Worm (Caenorhabditis elegans) whole organism, L4/young adult: ENCODE results near the gene str-86.

Source experiments
- W03F9.2 ChIP-seq: fragments of 150-350 bp; optimal IDR thresholded peaks from 2 replicates; lab custom pipeline; 2014; ENCODE audit warnings: missing biosample characterization, missing genetic modification characterization
- dao-5 ChIP-seq: sonication (generic microtip); optimal IDR thresholded peaks from 2 replicates; lab custom pipeline; 2016; ENCODE audit warnings: missing genotype, missing genetic modification characterization, moderate library complexity, missing compliant biosample characterization
- him-1 ChIP-seq: sonication (generic microtip); optimal IDR thresholded peaks from 2 replicates; lab custom pipeline; 2016; ENCODE audit warnings: missing genotype, missing genetic modification reagents, missing genetic modification characterization, missing compliant biosample characterization

str-86 gene

ce11 chrV:8937476-8938249 is 45.8 kb downstream of the str-86 start:
- TF ChIP-seq dao-5 (tag; lab: Kevin White, UChicago) (no peak), him-1 (tag; lab: Kevin White, UChicago) (no peak)

ce11 chrV:8936791-8937475 is 46.6 kb downstream of the str-86 start:
- TF ChIP-seq dao-5 (tag; lab: Kevin White, UChicago) (no peak), W03F9.2 (tag; lab: Kevin White, UChicago) (no peak), him-1 (tag; lab: Kevin White, UChicago) (no peak)

DNA sequence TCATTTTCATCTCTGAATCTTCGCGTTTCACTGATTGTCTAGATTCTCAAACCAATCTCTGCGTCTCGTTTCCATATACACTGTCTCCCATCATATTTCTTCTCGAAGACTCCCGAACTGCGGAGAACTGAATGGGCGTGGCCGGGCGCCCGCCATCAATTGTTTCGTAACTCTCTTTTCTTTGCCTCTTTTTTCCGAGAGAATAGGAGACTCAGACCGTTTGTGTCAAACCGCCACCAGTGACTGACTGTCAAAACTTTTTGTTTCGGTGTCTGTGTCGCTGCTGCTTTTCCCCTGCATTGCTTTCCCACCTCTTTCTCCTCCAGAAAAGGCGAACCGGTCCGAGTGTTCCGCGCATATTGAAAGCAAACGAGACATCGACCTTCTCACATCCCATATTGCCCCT is 47.3 kb downstream of the str-86 start, which contains the start of gene unc-23:
unc-23 (plus strand) TSS at position 176 of the 406 bp plus-strand sequence.
- peak; percentile 68 for TF ChIP-seq dao-5 (tag; lab: Kevin White, UChicago)
- no peak for TF ChIP-seq him-1 (tag; lab: Kevin White, UChicago)
- TF ChIP-seq W03F9.2 (tag; lab: Kevin White, UChicago) = peak; percentile 54

DNA sequence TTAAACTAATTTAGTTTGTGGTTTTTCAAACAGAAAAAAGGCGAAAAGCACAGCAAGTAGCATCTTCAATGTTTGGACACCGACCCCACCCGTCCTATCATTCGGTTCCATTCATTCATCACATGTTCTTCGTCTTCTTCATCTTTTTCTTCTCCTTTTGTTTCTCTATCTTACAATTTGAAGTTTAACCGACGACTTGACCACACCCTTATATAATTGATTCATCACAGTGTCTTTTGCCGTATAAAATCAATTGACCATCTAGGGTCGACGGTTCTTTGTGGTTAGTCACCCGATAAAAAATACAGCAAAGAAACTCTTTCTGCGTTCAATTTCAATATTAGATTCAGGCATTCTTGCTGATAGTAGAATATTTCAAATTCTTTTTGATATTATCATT is 48.4 kb downstream of the str-86 start:
- TF ChIP-seq him-1 (tag; lab: Kevin White, UChicago) (no peak), dao-5 (tag; lab: Kevin White, UChicago) (no peak), W03F9.2 (tag; lab: Kevin White, UChicago) (no peak)

DNA sequence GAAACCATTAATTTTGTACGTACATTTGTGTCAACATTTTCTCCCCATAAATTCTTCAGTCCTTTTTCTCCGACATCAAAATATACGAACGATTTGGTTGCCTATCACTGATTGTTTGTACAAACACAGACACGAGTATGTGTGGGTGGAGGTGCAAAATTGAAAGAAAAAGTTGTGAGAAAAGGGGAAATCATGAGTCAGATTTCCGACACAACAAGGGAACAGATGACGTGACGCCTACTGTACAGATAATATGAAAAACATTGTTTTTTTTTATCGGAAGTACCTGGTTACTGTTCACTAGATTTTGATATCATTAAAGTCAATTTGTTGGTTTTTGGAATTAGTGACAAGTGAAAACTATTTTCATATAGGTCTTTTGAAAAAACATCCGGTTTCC is 49.2 kb downstream of the str-86 start:
- TF ChIP-seq him-1 (tag; lab: Kevin White, UChicago) (no peak), dao-5 (tag; lab: Kevin White, UChicago) (no peak), W03F9.2 (tag; lab: Kevin White, UChicago) (no peak)
